Worm (Caenorhabditis elegans) whole organism, L4 larva: Measurements from ENCODE around the gene acr-7.

Experiments
- F49E8.2 ChIP-seq: sonication (generic microtip); optimal IDR thresholded peaks from 2 replicates; lab custom pipeline; 2016; ENCODE audit warnings: missing compliant biosample characterization, mild to moderate bottlenecking, missing genetic modification characterization, borderline replicate concordance
- T20F7.1 ChIP-seq: fragments of 200-800 bp; sonication (Bioruptor generic); optimal IDR thresholded peaks from 2 replicates; lab custom pipeline; 2018; ENCODE audit warnings: mild to moderate bottlenecking, missing genetic modification characterization, missing compliant biosample characterization
- Y48G9A.11 ChIP-seq: fragments of 200-800 bp; sonication (Bioruptor generic); IDR thresholded peaks from 2 replicates; pipeline ENCODE4 v1.3.6; 2022; ENCODE audit warnings: missing genetic modification reagents, missing genetic modification characterization, missing compliant biosample characterization
- ama-1 ChIP-seq: fragments of 150-350 bp; optimal IDR thresholded peaks from 2 replicates; lab custom pipeline; 2014; ENCODE audit warnings: inconsistent platforms, mixed read lengths
- cey-2 ChIP-seq: sonication (generic microtip); optimal IDR thresholded peaks from 3 replicates; lab custom pipeline; 2017; ENCODE audit warnings: missing genetic modification characterization, mild to moderate bottlenecking, missing compliant biosample characterization, antibody characterized with exemption, borderline replicate concordance; ENCODE audit not compliant: insufficient read depth
- dve-1 ChIP-seq: sonication (generic microtip); optimal IDR thresholded peaks from 2 replicates; lab custom pipeline; 2017; ENCODE audit warnings: antibody characterized with exemption, mild to moderate bottlenecking, missing genetic modification characterization, missing compliant biosample characterization; ENCODE audit not compliant: insufficient read depth
- egl-27 ChIP-seq: sonication (generic microtip); optimal IDR thresholded peaks from 3 replicates; lab custom pipeline; 2017; ENCODE audit warnings: missing biosample characterization, missing genetic modification reagents, missing genetic modification characterization
- egl-43 ChIP-seq: fragments of 200-800 bp; sonication (Bioruptor generic); IDR thresholded peaks from 2 replicates; pipeline ENCODE4 v1.3.6; 2022; ENCODE audit warnings: missing genetic modification reagents, missing genetic modification characterization, missing compliant biosample characterization
- gei-8 ChIP-seq: fragments of 200-800 bp; sonication (Bioruptor generic); optimal IDR thresholded peaks from 2 replicates; lab custom pipeline; 2018; ENCODE audit warnings: mild to moderate bottlenecking, missing genetic modification characterization, missing compliant biosample characterization
- hif-1 ChIP-seq, 2 experiments: sonication (generic microtip); optimal IDR thresholded peaks; 2 replicates each; lab custom pipeline; 2016 to 2017; ENCODE audit warnings: missing compliant biosample characterization in 2 of 2, missing genetic modification characterization in 2 of 2, missing genetic modification reagents in 2 of 2, missing genotype in 2 of 2, mild to moderate bottlenecking in 1 of 2
- hlh-11 ChIP-seq: fragments of 200-800 bp; sonication (Bioruptor generic); optimal IDR thresholded peaks from 2 replicates; lab custom pipeline; 2018; ENCODE audit warnings: mild to moderate bottlenecking, missing genetic modification characterization, missing compliant biosample characterization
- hlh-30 ChIP-seq: sonication (generic microtip); optimal IDR thresholded peaks from 2 replicates; lab custom pipeline; 2017; ENCODE audit warnings: antibody characterized with exemption, mild to moderate bottlenecking, missing genetic modification characterization, missing compliant biosample characterization; ENCODE audit not compliant: insufficient read depth
- jun-1 ChIP-seq: fragments of 150-350 bp; optimal IDR thresholded peaks from 2 replicates; lab custom pipeline; 2014; ENCODE audit warnings: missing biosample characterization, missing genetic modification reagents, missing genetic modification characterization
- lin-38 ChIP-seq: fragments of 200-800 bp; sonication (Bioruptor generic); IDR thresholded peaks from 2 replicates; pipeline ENCODE4 v1.3.6; 2022; ENCODE audit warnings: missing genetic modification reagents, missing genetic modification characterization, missing compliant biosample characterization
- lir-3 ChIP-seq: sonication (generic microtip); optimal IDR thresholded peaks from 2 replicates; lab custom pipeline; 2016; ENCODE audit warnings: mild to moderate bottlenecking, missing genetic modification characterization, missing compliant biosample characterization
- lsy-2 ChIP-seq, 2 experiments: fragments of 150-350 bp in 1 of 2; sonication (generic microtip) in 1 of 2; optimal IDR thresholded peaks; 2 replicates each; lab custom pipeline; 2014 to 2017; ENCODE audit warnings: missing biosample characterization in 2 of 2, missing genetic modification characterization in 2 of 2
- madf-9 ChIP-seq: fragments of 200-800 bp; sonication (Bioruptor generic); conservative IDR thresholded peaks from 2 replicates; pipeline ENCODE4 v1.3.6; 2022; ENCODE audit warnings: missing genetic modification reagents, missing genetic modification characterization, missing compliant biosample characterization
- mdt-29 ChIP-seq: fragments of 200-800 bp; sonication (Bioruptor generic); IDR thresholded peaks from 2 replicates; pipeline ENCODE4 v1.3.6; 2022; ENCODE audit warnings: missing genetic modification reagents, missing genetic modification characterization, missing compliant biosample characterization
- mep-1 ChIP-seq: fragments of 150-350 bp; sonication (generic microtip); optimal IDR thresholded peaks from 3 replicates; lab custom pipeline; 2014; ENCODE audit warnings: missing biosample characterization, missing genetic modification characterization
- mes-2 ChIP-seq: sonication (generic microtip); optimal IDR thresholded peaks from 2 replicates; lab custom pipeline; 2016; ENCODE audit warnings: missing genotype, mild to moderate bottlenecking, missing genetic modification characterization, missing compliant biosample characterization; ENCODE audit not compliant: poor library complexity, severe bottlenecking
- mxl-3 ChIP-seq: fragments of 200-800 bp; sonication (Bioruptor generic); optimal IDR thresholded peaks from 2 replicates; lab custom pipeline; 2018; ENCODE audit warnings: mild to moderate bottlenecking, missing genetic modification characterization, missing compliant biosample characterization
- nhr-102 ChIP-seq: sonication (generic microtip); optimal IDR thresholded peaks from 2 replicates; lab custom pipeline; 2016; ENCODE audit warnings: mild to moderate bottlenecking, missing genetic modification characterization, moderate library complexity, missing compliant biosample characterization
- nhr-25 ChIP-seq: sonication (generic microtip); optimal IDR thresholded peaks from 2 replicates; lab custom pipeline; 2017; ENCODE audit warnings: missing genetic modification characterization, mild to moderate bottlenecking, missing compliant biosample characterization, antibody characterized with exemption, moderate library complexity, borderline replicate concordance; ENCODE audit not compliant: insufficient read depth
- nhr-28 ChIP-seq: fragments of 150-350 bp; optimal IDR thresholded peaks from 2 replicates; lab custom pipeline; 2014; ENCODE audit warnings: missing biosample characterization, missing genetic modification characterization
- nhr-42 ChIP-seq: fragments of 200-800 bp; sonication (Bioruptor generic); IDR thresholded peaks from 2 replicates; pipeline ENCODE4 v1.3.6; 2022; ENCODE audit warnings: missing genetic modification characterization, missing compliant biosample characterization
- nhr-77 ChIP-seq: fragments of 150-350 bp; optimal IDR thresholded peaks from 2 replicates; lab custom pipeline; 2014; ENCODE audit warnings: missing biosample characterization, missing genetic modification characterization
- php-3 ChIP-seq: fragments of 200-800 bp; sonication (Bioruptor generic); IDR thresholded peaks from 2 replicates; pipeline ENCODE4 v1.3.6; 2022; ENCODE audit warnings: missing genetic modification reagents, missing genetic modification characterization, missing compliant biosample characterization
- pqm-1 ChIP-seq: sonication (generic microtip); optimal IDR thresholded peaks from 2 replicates; lab custom pipeline; 2017; ENCODE audit warnings: missing biosample characterization, missing genetic modification characterization
- snpc-1.2 ChIP-seq: fragments of 200-800 bp; sonication (Bioruptor generic); IDR thresholded peaks from 2 replicates; pipeline ENCODE4 v1.3.6; 2022; ENCODE audit warnings: missing genetic modification reagents, missing genetic modification characterization, missing compliant biosample characterization
- spr-1 ChIP-seq: sonication (generic microtip); optimal IDR thresholded peaks from 2 replicates; lab custom pipeline; 2016; ENCODE audit warnings: mild to moderate bottlenecking, missing genetic modification characterization, missing compliant biosample characterization
- tag-97 ChIP-seq: fragments of 200-800 bp; sonication (Bioruptor generic); IDR thresholded peaks from 2 replicates; pipeline ENCODE4 v1.3.6; 2022; ENCODE audit warnings: missing genetic modification characterization, missing compliant biosample characterization
- unc-62 ChIP-seq, 3 experiments: fragments of 150-350 bp in 1 of 3; sonication (generic microtip); optimal IDR thresholded peaks in 2 of 3; peaks in 1 of 3; 1 replicate in 1 of 3; 2 replicates in 2 of 3; lab custom pipeline; 2014 to 2017; ENCODE audit warnings: missing biosample characterization in 3 of 3, missing genetic modification characterization in 3 of 3, missing genetic modification reagents in 3 of 3, missing genotype in 1 of 3
- vab-7 ChIP-seq: fragments of 200-800 bp; sonication (Bioruptor generic); IDR thresholded peaks from 2 replicates; pipeline ENCODE4 v1.3.6; 2022; ENCODE audit warnings: missing genetic modification reagents, missing genetic modification characterization, missing compliant biosample characterization
- zfp-2 ChIP-seq: sonication (generic microtip); optimal IDR thresholded peaks from 2 replicates; lab custom pipeline; 2016; ENCODE audit warnings: mild to moderate bottlenecking, missing genetic modification characterization, missing compliant biosample characterization

acr-7 gene

ce11 chrII:7879266-7879718, 29.7 kb upstream of the acr-7 start, which contains the start of the genes vha-4 and T01H3.5:
Gene vha-4, minus strand, starts transcription at chrII:7879316.
Gene T01H3.5, plus strand, starts transcription at chrII:7879616.
- TF ChIP-seq php-3 (GFP tag; lab: Robert Waterston, UW) (no peak), hif-1 (tag; optimal IDR thresholded peaks at IDR 0.05; lab: Kevin White, UChicago) (peak in 1 of 2 experiments; percentile 16), lin-38 (GFP tag; lab: Robert Waterston, UW) (peak; percentile 29; the same call in 1 of the 2 replicates), tag-97 (GFP tag; lab: Robert Waterston, UW) (no peak), cey-2 (tag; lab: Kevin White, UChicago) (no peak), mes-2 (tag; lab: Kevin White, UChicago) (peak; percentile 70), mxl-3 (GFP tag; lab: Kevin White, UChicago) (peak; percentile 33), nhr-102 (tag; lab: Kevin White, UChicago) (no peak), gei-8 (GFP tag; lab: Kevin White, UChicago) (no peak), lir-3 (no peak), nhr-77 (tag; lab: Kevin White, UChicago) (peak; percentile 9), egl-27 (tag; lab: Kevin White, UChicago) (no peak), nhr-25 (tag; lab: Kevin White, UChicago) (no peak), nhr-28 (tag; lab: Kevin White, UChicago) (peak; percentile 8), hlh-11 (tag; lab: Kevin White, UChicago) (peak; percentile 14), ama-1 (lab: Kevin White, UChicago) (peak; percentile 44), zfp-2 (tag; lab: Kevin White, UChicago) (no peak), jun-1 (tag; lab: Kevin White, UChicago) (no peak)

ce11 chrII:7877744-7878468, 28.3 kb upstream of the acr-7 start, which contains the start of gene T01H3.2:
Gene T01H3.2, minus strand, starts transcription at chrII:7877994.
- TF ChIP-seq lin-38 (GFP tag; lab: Robert Waterston, UW) (peak; percentile 52), spr-1 (peak; percentile 27), vab-7 (GFP tag; lab: Robert Waterston, UW) (no peak), nhr-25 (tag; lab: Kevin White, UChicago) (no peak), mep-1 (tag; lab: Kevin White, UChicago) (peak; percentile 26), F49E8.2 (tag; lab: Kevin White, UChicago) (no peak), ama-1 (lab: Kevin White, UChicago) (peak; percentile 27), unc-62 (GFP tag; optimal IDR thresholded peaks at IDR 0.05 in 1 of 2; lab: Kevin White, UChicago) (peak in 1 of 2 experiments; percentile 96), unc-62 (tag; optimal IDR thresholded peaks at IDR 0.05; lab: Kevin White, UChicago) (no peak), T20F7.1 (GFP tag; lab: Kevin White, UChicago) (peak; percentile 71), pqm-1 (tag; lab: Kevin White, UChicago) (no peak), egl-43 (GFP tag; lab: Robert Waterston, UW) (no peak), madf-9 (GFP tag; lab: Robert Waterston, UW) (no peak), mdt-29 (GFP tag; lab: Robert Waterston, UW) (0 out of 2 replicates have a peak, but pooled peaks have one; percentile 20), nhr-42 (GFP tag; lab: Robert Waterston, UW) (no peak), nhr-102 (tag; lab: Kevin White, UChicago) (peak; percentile 53), hlh-30 (tag; lab: Kevin White, UChicago) (no peak), dve-1 (tag; lab: Kevin White, UChicago) (peak; percentile 37), Y48G9A.11 (GFP tag; lab: Robert Waterston, UW) (0 out of 2 replicates have a peak, but pooled peaks have one; percentile 38), lsy-2 (tag; optimal IDR thresholded peaks at IDR 0.05; lab: Kevin White, UChicago) (peak in 1 of 2 experiments; percentile 39), snpc-1.2 (GFP tag; lab: Robert Waterston, UW) (no peak)
